Fruit fly (Drosophila melanogaster): ENCODE measurements around the gene CG3246.

The CG3246 gene

dm6 chr2L:3465426-3465825 is 3.7 kb upstream of the CG3246 start:
- TF ChIP-seq CG9932 (GFP tag; IDR thresholded peaks at IDR 0.05) (no peak), al (GFP tag; IDR thresholded peaks at IDR 0.05) (no peak), vnd (GFP tag; IDR thresholded peaks at IDR 0.05; ENCODE audit: partially characterized antibody) (no peak), Med (GFP tag) (peak; percentile 51), Drgx (GFP tag; IDR thresholded peaks at IDR 0.05) (0 out of 2 replicates have a peak, but pooled peaks have one; percentile 16), fru (optimal IDR thresholded peaks at IDR 0.05) (no peak), Atf-2 (GFP tag; optimal IDR thresholded peaks at IDR 0.05) (no peak), CG11695 (GFP tag; IDR thresholded peaks at IDR 0.05) (peak; percentile 45; the same call in 2 of the 3 replicates), sens (GFP tag) (peak; percentile 24), chn (GFP tag; optimal IDR thresholded peaks at IDR 0.05) (no peak), Vsx1 (GFP tag; optimal IDR thresholded peaks at IDR 0.05) (no peak), row (GFP tag; IDR thresholded peaks at IDR 0.05) (no peak), CG11696 (GFP tag; IDR thresholded peaks at IDR 0.05) (peak; percentile 76), toy (GFP tag; IDR thresholded peaks at IDR 0.05) (no peak), CG2120 (GFP tag; optimal IDR thresholded peaks at IDR 0.05) (no peak), fd96Cb (tag; optimal IDR thresholded peaks at IDR 0.05) (no peak), amos (GFP tag; IDR thresholded peaks at IDR 0.05; ENCODE audit: partially characterized antibody) (no peak), slbo (GFP tag; IDR thresholded peaks at IDR 0.05) (0 out of 2 replicates have a peak, but pooled peaks have one; percentile 18), TFAM (GFP tag; optimal IDR thresholded peaks at IDR 0.05) (no peak), ham (GFP tag; IDR thresholded peaks at IDR 0.05) (no peak), Rfx (GFP tag; IDR thresholded peaks at IDR 0.05) (0 out of 2 replicates have a peak, but pooled peaks have one; percentile 20), Lpt (GFP tag; optimal IDR thresholded peaks at IDR 0.05) (no peak), sob (GFP tag; IDR thresholded peaks at IDR 0.05) (no peak), CG34224 (GFP tag; IDR thresholded peaks at IDR 0.05; ENCODE audit: partially characterized antibody) (no peak), Nf-YA (GFP tag; IDR thresholded peaks at IDR 0.05) (0 out of 2 replicates have a peak, but pooled peaks have one; percentile 11), lab (GFP tag; optimal IDR thresholded peaks at IDR 0.05) (no peak), Xbp1 (GFP tag; optimal IDR thresholded peaks at IDR 0.05) (no peak)

dm6 chr2L:3457007-3457406 is 4.7 kb downstream of the CG3246 start, which contains the start of the genes Cog3 and Sec5:
TSS of gene Cog3 (minus strand) at chr2L:3457064.
TSS of gene Sec5 (plus strand) at chr2L:3457302.
- TF ChIP-seq trh (GFP tag; optimal IDR thresholded peaks at IDR 0.05) = no peak
- TF ChIP-seq sr (GFP tag; IDR thresholded peaks at IDR 0.05) = no peak
- TF ChIP-seq lola (GFP tag; optimal IDR thresholded peaks at IDR 0.05) = peak in 1 of 3 experiments; percentile 59
- TF ChIP-seq CG2116 (GFP tag; optimal IDR thresholded peaks at IDR 0.05) = peak; percentile 62
- no peak for TF ChIP-seq ap (GFP tag; IDR thresholded peaks at IDR 0.05)
- TF ChIP-seq HmgZ (tag; optimal IDR thresholded peaks at IDR 0.05) = peak; percentile 38
- no peak; the same call in 3 of the 4 replicates for TF ChIP-seq Dll (GFP tag; IDR thresholded peaks at IDR 0.05; ENCODE audit: partially characterized antibody)
- no peak for TF ChIP-seq Doc3 (GFP tag; IDR thresholded peaks at IDR 0.05; ENCODE audit: partially characterized antibody)
- TF ChIP-seq Xrp1 (GFP tag; IDR thresholded peaks at IDR 0.05) = peak; percentile 68
- peak; percentile 58 for TF ChIP-seq CG12104 (GFP tag; optimal IDR thresholded peaks at IDR 0.05)
- TF ChIP-seq CG7963 (GFP tag; IDR thresholded peaks at IDR 0.05; ENCODE audit: partially characterized antibody) = no peak
- TF ChIP-seq Ravus (GFP tag; IDR thresholded peaks at IDR 0.05) = no peak
- peak; percentile 77 for TF ChIP-seq CG32532 (GFP tag; IDR thresholded peaks at IDR 0.05)
- TF ChIP-seq nerfin-2 (GFP tag; IDR thresholded peaks at IDR 0.05; ENCODE audit: partially characterized antibody) = no peak
- TF ChIP-seq CG2889 (GFP tag; IDR thresholded peaks at IDR 0.05) = no peak
- TF ChIP-seq CG14965 (GFP tag; optimal IDR thresholded peaks at IDR 0.05; ENCODE audit: borderline replicate concordance) = no peak
- no peak for TF ChIP-seq Antp (GFP tag; optimal IDR thresholded peaks at IDR 0.05)
- peak; percentile 36; the same call in 1 of the 3 replicates for TF ChIP-seq Mrtf (GFP tag; IDR thresholded peaks at IDR 0.05)
- no peak for TF ChIP-seq bowl (GFP tag; IDR thresholded peaks at IDR 0.05)
- TF ChIP-seq Dip3 (GFP tag; optimal IDR thresholded peaks at IDR 0.05) = no peak
- TF ChIP-seq pnt (GFP tag; optimal IDR thresholded peaks at IDR 0.05) = no peak
- TF ChIP-seq Fer1 (GFP tag; optimal IDR thresholded peaks at IDR 0.05) = peak; percentile 80
- TF ChIP-seq D19B (GFP tag; optimal IDR thresholded peaks at IDR 0.05) = no peak
- no peak for TF ChIP-seq CG11723 (GFP tag; optimal IDR thresholded peaks at IDR 0.05)
- no peak for TF ChIP-seq Jarid2 (GFP tag; optimal IDR thresholded peaks at IDR 0.05)
- TF ChIP-seq D19A (tag; optimal IDR thresholded peaks at IDR 0.05) = no peak
